Worm (Caenorhabditis elegans) whole organism, L3 larva: Measurements from ENCODE around the gene R02D5.10.

ENCODE experiments used
- elt-2 ChIP-seq: sonication (generic microtip); optimal IDR thresholded peaks from 2 replicates; lab custom pipeline; 2016; ENCODE audit warnings: missing genetic modification reagents, mild to moderate bottlenecking, missing genetic modification characterization, missing compliant biosample characterization
- lin-39 ChIP-seq: fragments of 150-350 bp; optimal IDR thresholded peaks from 2 replicates; lab custom pipeline; 2018; ENCODE audit warnings: missing biosample characterization, missing genetic modification reagents, missing genetic modification characterization
- mdl-1 ChIP-seq: fragments of 150-350 bp; optimal IDR thresholded peaks from 2 replicates; lab custom pipeline; 2014; ENCODE audit warnings: missing biosample characterization, missing genetic modification characterization
- nhr-28 ChIP-seq: fragments of 150-350 bp; optimal IDR thresholded peaks from 2 replicates; lab custom pipeline; 2014; ENCODE audit warnings: missing biosample characterization, missing genetic modification characterization
- nhr-77 ChIP-seq: fragments of 150-350 bp; optimal IDR thresholded peaks from 2 replicates; lab custom pipeline; 2014; ENCODE audit warnings: missing biosample characterization, missing genetic modification characterization
- pqm-1 ChIP-seq: fragments of 150-350 bp; optimal IDR thresholded peaks from 2 replicates; lab custom pipeline; 2017; ENCODE audit warnings: missing biosample characterization, missing genetic modification characterization, inconsistent platforms
- skn-1 ChIP-seq: fragments of 150-350 bp; optimal IDR thresholded peaks from 2 replicates; lab custom pipeline; 2014; ENCODE audit warnings: missing biosample characterization, missing genetic modification characterization
- snpc-4 ChIP-seq: fragments of 150-350 bp; optimal IDR thresholded peaks from 2 replicates; lab custom pipeline; 2014; ENCODE audit warnings: missing biosample characterization, missing genetic modification characterization
- ztf-11 ChIP-seq: fragments of 150-350 bp; optimal IDR thresholded peaks from 2 replicates; lab custom pipeline; 2014; ENCODE audit warnings: missing biosample characterization, missing genetic modification characterization
- ztf-4 ChIP-seq: fragments of 150-350 bp; optimal IDR thresholded peaks from 2 replicates; lab custom pipeline; 2014; ENCODE audit warnings: missing biosample characterization, missing genetic modification characterization

- TF ChIP-seq elt-2 (tag; lab: Kevin White, UChicago) (no peak), skn-1 (no peak), nhr-28 (no peak), pqm-1 (no peak), lin-39 (tag; lab: Kevin White, UChicago) (no peak), snpc-4 (tag; lab: Kevin White, UChicago) (no peak), ztf-11 (tag; lab: Kevin White, UChicago) (no peak), mdl-1 (tag; lab: Kevin White, UChicago) (no peak), nhr-77 (no peak), ztf-4 (tag; lab: Kevin White, UChicago) (no peak)
Measured at ce11 chrV:14496446-14496845, 14.4 kb downstream of the R02D5.10 start.
